Fruit fly (Drosophila melanogaster) whole organism, embryonic: ENCODE measurements around the gene CG34276.

Source experiments
- Abd-B ChIP-seq: fragments of 200-800 bp; sonication (Bioruptor generic); optimal IDR thresholded peaks from 2 replicates; lab custom pipeline; 2018; ENCODE audit warnings: missing biosample characterization, mild to moderate bottlenecking, missing genetic modification characterization, moderate library complexity
- Antp ChIP-seq: fragments of 200-800 bp; sonication (Bioruptor generic); optimal IDR thresholded peaks from 3 replicates; lab custom pipeline; 2016; ENCODE audit warnings: missing biosample characterization, missing genetic modification characterization
- Awh ChIP-seq: fragments of 200-800 bp; sonication (Bioruptor generic); IDR thresholded peaks from 2 replicates; pipeline ENCODE4, ENCODE4 v1.3.6; 2022; ENCODE audit warnings: missing biosample characterization, missing genetic modification characterization
- BEAF-32 ChIP-seq: fragments of 200-800 bp; sonication (Bioruptor generic); optimal IDR thresholded peaks from 3 replicates; lab custom pipeline; 2017; ENCODE audit warnings: missing biosample characterization, missing genetic modification characterization, mild to moderate bottlenecking, moderate library complexity, missing genetic modification reagents
- Blimp-1 ChIP-seq: fragments of 200-800 bp; sonication (Bioruptor generic); optimal IDR thresholded peaks from 3 replicates; lab custom pipeline; 2018; ENCODE audit warnings: missing biosample characterization, missing genetic modification characterization, mild to moderate bottlenecking, moderate library complexity, missing genetic modification reagents
- CG11696 ChIP-seq: fragments of 200-800 bp; sonication (Bioruptor generic); IDR thresholded peaks from 2 replicates; pipeline ENCODE4 v1.3.6; 2022; ENCODE audit warnings: missing biosample characterization, missing genetic modification characterization
- CG13775 ChIP-seq: fragments of 200-800 bp; sonication (Bioruptor generic); optimal IDR thresholded peaks from 3 replicates; lab custom pipeline; 2017; ENCODE audit warnings: missing biosample characterization, mild to moderate bottlenecking, missing genetic modification characterization
- CG14441 ChIP-seq: fragments of 200-800 bp; sonication (Bioruptor generic); IDR thresholded peaks from 2 replicates; pipeline ENCODE4 v1.3.6; 2022; ENCODE audit warnings: missing biosample characterization, missing genetic modification characterization
- CG15011 ChIP-seq: fragments of 200-800 bp; sonication (Bioruptor generic); optimal IDR thresholded peaks from 3 replicates; lab custom pipeline; 2018; ENCODE audit warnings: missing biosample characterization, mild to moderate bottlenecking, missing genetic modification characterization
- CG15073 ChIP-seq: fragments of 200-800 bp; sonication (Bioruptor generic); optimal IDR thresholded peaks from 2 replicates; lab custom pipeline; 2016; ENCODE audit warnings: missing biosample characterization, missing genetic modification characterization
- CG1529 ChIP-seq: fragments of 200-800 bp; sonication (Bioruptor generic); optimal IDR thresholded peaks from 3 replicates; lab custom pipeline; 2018; ENCODE audit warnings: missing biosample characterization, missing genetic modification characterization
- CG15514 ChIP-seq: fragments of 200-800 bp; sonication (Bioruptor generic); optimal IDR thresholded peaks from 3 replicates; lab custom pipeline; 2017; ENCODE audit warnings: missing biosample characterization, missing genetic modification characterization, mild to moderate bottlenecking, moderate library complexity, missing genetic modification reagents
- CG2120 ChIP-seq: fragments of 200-800 bp; sonication (Bioruptor generic); optimal IDR thresholded peaks from 3 replicates; lab custom pipeline; 2016; ENCODE audit warnings: missing biosample characterization, missing genetic modification characterization
- CG30431 ChIP-seq: fragments of 200-800 bp; sonication (Bioruptor generic); optimal IDR thresholded peaks from 2 replicates; lab custom pipeline; 2017; ENCODE audit warnings: missing biosample characterization, missing genetic modification characterization
- CG31441 ChIP-seq: fragments of 200-800 bp; sonication (Bioruptor generic); IDR thresholded peaks from 2 replicates; pipeline ENCODE4 v1.3.6; 2022; ENCODE audit warnings: missing biosample characterization, missing genetic modification characterization
- CG3281 ChIP-seq: fragments of 200-800 bp; sonication (Bioruptor generic); optimal IDR thresholded peaks from 3 replicates; lab custom pipeline; 2017; ENCODE audit warnings: missing biosample characterization, mild to moderate bottlenecking, missing genetic modification characterization
- CG3726 ChIP-seq: fragments of 200-800 bp; sonication (Bioruptor generic); IDR thresholded peaks from 3 replicates; pipeline ENCODE4, ENCODE4 v1.3.6; 2022; ENCODE audit warnings: missing biosample characterization, missing genetic modification characterization
- CG3995 ChIP-seq: fragments of 200-800 bp; sonication (Bioruptor generic); optimal IDR thresholded peaks from 3 replicates; lab custom pipeline; 2016; ENCODE audit warnings: missing biosample characterization, missing genetic modification characterization
- CG6175 ChIP-seq: fragments of 200-800 bp; sonication (Bioruptor generic); IDR thresholded peaks from 3 replicates; pipeline ENCODE4 v1.3.6; 2022; ENCODE audit warnings: missing biosample characterization, missing genetic modification characterization
- CG8388 ChIP-seq: fragments of 200-800 bp; sonication (Bioruptor generic); optimal IDR thresholded peaks from 2 replicates; lab custom pipeline; 2019; ENCODE audit warnings: missing biosample characterization, mild to moderate bottlenecking, missing genetic modification characterization, moderate library complexity
- CG9727 ChIP-seq: fragments of 200-800 bp; sonication (Bioruptor generic); optimal IDR thresholded peaks from 3 replicates; lab custom pipeline; 2017; ENCODE audit warnings: missing biosample characterization, mild to moderate bottlenecking, missing genetic modification characterization
- Dad ChIP-seq: fragments of 200-800 bp; sonication (Bioruptor generic); optimal IDR thresholded peaks from 3 replicates; lab custom pipeline; 2016; ENCODE audit warnings: missing biosample characterization, missing genetic modification characterization
- Gsc ChIP-seq: fragments of 200-800 bp; sonication (Bioruptor generic); IDR thresholded peaks from 2 replicates; pipeline ENCODE4 v1.3.6; 2022; ENCODE audit warnings: missing biosample characterization, missing genetic modification characterization
- Gug ChIP-seq: fragments of 200-800 bp; sonication (Bioruptor generic); IDR thresholded peaks from 4 replicates; pipeline ENCODE4 v1.3.6; 2022; ENCODE audit warnings: missing biosample characterization, missing genetic modification characterization
- HLH3B ChIP-seq: fragments of 200-800 bp; sonication (Bioruptor generic); IDR thresholded peaks from 2 replicates; pipeline ENCODE4 v1.3.6; 2022; ENCODE audit warnings: missing biosample characterization, missing genetic modification characterization
- NC2α ChIP-seq: fragments of 200-800 bp; sonication (Bioruptor generic); optimal IDR thresholded peaks from 2 replicates; lab custom pipeline; 2016; ENCODE audit warnings: missing biosample characterization, missing genetic modification characterization
- Oli ChIP-seq: fragments of 200-800 bp; sonication (Bioruptor generic); optimal IDR thresholded peaks from 2 replicates; lab custom pipeline; 2018; ENCODE audit warnings: missing biosample characterization, mild to moderate bottlenecking, missing genetic modification characterization, moderate library complexity
- Optix ChIP-seq: fragments of 200-800 bp; sonication (Bioruptor generic); IDR thresholded peaks from 3 replicates; pipeline ENCODE4 v1.3.6; 2022; ENCODE audit warnings: missing biosample characterization, missing genetic modification characterization
- Ptx1 ChIP-seq: fragments of 200-800 bp; sonication (Bioruptor generic); IDR thresholded peaks from 2 replicates; pipeline ENCODE4 v1.3.6; 2022; ENCODE audit warnings: missing biosample characterization, missing genetic modification characterization
- Trl ChIP-seq, 3 experiments: fragments of >200 bp in 2 of 3; fragments of 200-800 bp in 1 of 3; sonication (Bioruptor generic) in 1 of 3; optimal IDR thresholded peaks; 2 replicates in 1 of 3; 3 replicates in 2 of 3; lab custom pipeline; 2016 to 2017; ENCODE audit warnings: missing biosample characterization in 1 of 3, missing genetic modification characterization in 1 of 3
- Vsx1 ChIP-seq: fragments of 200-800 bp; sonication (Bioruptor generic); optimal IDR thresholded peaks from 2 replicates; lab custom pipeline; 2017; ENCODE audit warnings: missing biosample characterization, mild to moderate bottlenecking, missing genetic modification characterization, missing genetic modification reagents
- ab ChIP-seq: fragments of 200-800 bp; sonication (Bioruptor generic); optimal IDR thresholded peaks from 2 replicates; lab custom pipeline; 2016; ENCODE audit warnings: missing biosample characterization, missing genetic modification characterization
- ase ChIP-seq: fragments of 200-800 bp; sonication (Bioruptor generic); IDR thresholded peaks from 3 replicates; pipeline ENCODE4 v1.3.6; 2022; ENCODE audit warnings: missing biosample characterization, missing genetic modification characterization
- cas ChIP-seq: fragments of 200-800 bp; sonication (Bioruptor generic); IDR thresholded peaks from 2 replicates; pipeline ENCODE4 v1.3.6; 2022; ENCODE audit warnings: missing biosample characterization, missing genetic modification characterization
- ci ChIP-seq: fragments of 200-800 bp; sonication (Bioruptor generic); IDR thresholded peaks from 3 replicates; pipeline ENCODE4 v1.3.6; 2022; ENCODE audit warnings: missing biosample characterization, missing genetic modification characterization
- danr ChIP-seq: fragments of 200-800 bp; sonication (Bioruptor generic); IDR thresholded peaks from 2 replicates; pipeline ENCODE4 v1.3.6; 2022; ENCODE audit warnings: missing biosample characterization, missing genetic modification characterization
- dm ChIP-seq: fragments of 200-800 bp; sonication (Bioruptor generic); optimal IDR thresholded peaks from 3 replicates; lab custom pipeline; 2016; ENCODE audit warnings: missing biosample characterization, missing genetic modification characterization
- dmrt11E ChIP-seq: fragments of 200-800 bp; sonication (Bioruptor generic); optimal IDR thresholded peaks from 3 replicates; lab custom pipeline; 2018; ENCODE audit warnings: missing biosample characterization, mild to moderate bottlenecking, missing genetic modification characterization, moderate library complexity
- eve ChIP-seq, 2 experiments: fragments of >200 bp; optimal IDR thresholded peaks; 2 replicates each; lab custom pipeline; 2017; ENCODE audit warnings: missing biosample characterization in 2 of 2, missing genetic modification characterization in 2 of 2
- fd96Cb ChIP-seq: fragments of 200-800 bp; sonication (Bioruptor generic); optimal IDR thresholded peaks from 2 replicates; lab custom pipeline; 2018; ENCODE audit warnings: missing biosample characterization, mild to moderate bottlenecking, missing genetic modification characterization, moderate library complexity
- gcm2 ChIP-seq: fragments of 200-800 bp; sonication (Bioruptor generic); optimal IDR thresholded peaks from 2 replicates; lab custom pipeline; 2016; ENCODE audit warnings: missing biosample characterization, missing genetic modification characterization
- gem ChIP-seq: fragments of 200-800 bp; sonication (Bioruptor generic); optimal IDR thresholded peaks from 2 replicates; lab custom pipeline; 2019; ENCODE audit warnings: missing biosample characterization, mild to moderate bottlenecking, missing genetic modification characterization, moderate library complexity
- klu ChIP-seq: fragments of 200-800 bp; sonication (Bioruptor generic); IDR thresholded peaks from 2 replicates; pipeline ENCODE4 v1.3.6; 2022; ENCODE audit warnings: missing biosample characterization, missing genetic modification characterization
- lab ChIP-seq: fragments of 200-800 bp; sonication (Bioruptor generic); optimal IDR thresholded peaks from 3 replicates; lab custom pipeline; 2017; ENCODE audit warnings: missing biosample characterization, missing genetic modification characterization, mild to moderate bottlenecking, moderate library complexity, missing genetic modification reagents
- mirr ChIP-seq: fragments of 200-800 bp; sonication (Bioruptor generic); optimal IDR thresholded peaks from 3 replicates; lab custom pipeline; 2018; ENCODE audit warnings: missing biosample characterization, mild to moderate bottlenecking, missing genetic modification characterization
- rib ChIP-seq: fragments of 200-800 bp; sonication (Bioruptor generic); IDR thresholded peaks from 2 replicates; pipeline ENCODE4 v1.3.6; 2022; ENCODE audit warnings: missing biosample characterization, missing genetic modification characterization
- schlank ChIP-seq: fragments of 200-800 bp; sonication (Bioruptor generic); optimal IDR thresholded peaks from 2 replicates; lab custom pipeline; 2018; ENCODE audit warnings: missing biosample characterization, mild to moderate bottlenecking, missing genetic modification characterization
- sens ChIP-seq: fragments of 200-800 bp; sonication (Bioruptor generic); peaks from one replicate; lab custom pipeline; 2016; ENCODE audit warnings: missing biosample characterization, missing genetic modification characterization
- tup ChIP-seq: fragments of 200-800 bp; sonication (Bioruptor generic); optimal IDR thresholded peaks from 2 replicates; lab custom pipeline; 2016; ENCODE audit warnings: missing biosample characterization, mild to moderate bottlenecking, missing genetic modification characterization, moderate library complexity
- unpg ChIP-seq: fragments of 200-800 bp; sonication (Bioruptor generic); optimal IDR thresholded peaks from 3 replicates; lab custom pipeline; 2018; ENCODE audit warnings: missing biosample characterization, mild to moderate bottlenecking, missing genetic modification characterization, moderate library complexity
- wdn ChIP-seq: fragments of 200-800 bp; sonication (Bioruptor generic); IDR thresholded peaks from 2 replicates; pipeline ENCODE4 v1.3.6; 2022; ENCODE audit warnings: missing biosample characterization, missing genetic modification characterization
- zf30C ChIP-seq: fragments of 200-800 bp; sonication (Bioruptor generic); optimal IDR thresholded peaks from 3 replicates; lab custom pipeline; 2018; ENCODE audit warnings: missing biosample characterization, mild to moderate bottlenecking, missing genetic modification characterization

CG34276 gene

dm6 chr3R:15927172-15927571 lies 1.7 kb downstream of the CG34276 start (continued):
- no peak for TF ChIP-seq CG3726
- peak; percentile 8 for TF ChIP-seq CG8388
- no peak for TF ChIP-seq klu (GFP tag; lab: Robert Waterston, UW)
- no peak for TF ChIP-seq Awh (GFP tag; lab: Robert Waterston, UW)
- no peak for TF ChIP-seq CG13775 (GFP tag; lab: Kevin White, UChicago)
- TF ChIP-seq Blimp-1, result peak; percentile 43
- no peak for TF ChIP-seq gcm2 (GFP tag; lab: Kevin White, UChicago)
- peak; percentile 51 for TF ChIP-seq HLH3B (GFP tag; lab: Robert Waterston, UW)
- no peak for TF ChIP-seq CG3281 (GFP tag; lab: Kevin White, UChicago)
- TF ChIP-seq CG1529 (GFP tag; lab: Kevin White, UChicago), result no peak
- peak; percentile 38; the same call in 1 of the 2 replicates for TF ChIP-seq CG31441
- TF ChIP-seq lab (GFP tag; lab: Kevin White, UChicago), result peak; percentile 34
- no peak for TF ChIP-seq CG30431 (GFP tag; lab: Kevin White, UChicago)
- 0 out of 4 replicates have a peak, but pooled peaks have one; percentile 16 for TF ChIP-seq Gug (GFP tag; lab: Robert Waterston, UW)
- no peak; the same call in 1 of the 2 replicates for TF ChIP-seq Ptx1 (GFP tag; lab: Robert Waterston, UW)
- TF ChIP-seq CG9727 (GFP tag; lab: Kevin White, UChicago), result peak; percentile 15
- no peak for TF ChIP-seq zf30C (GFP tag; lab: Kevin White, UChicago)
- no peak for TF ChIP-seq ci (GFP tag; lab: Robert Waterston, UW)
- TF ChIP-seq CG2120 (GFP tag; lab: Kevin White, UChicago), result peak; percentile 6
- no peak for TF ChIP-seq cas
- TF ChIP-seq wdn, result no peak
- TF ChIP-seq CG15011 (GFP tag; lab: Kevin White, UChicago), result no peak
- TF ChIP-seq CG6175 (GFP tag; lab: Robert Waterston, UW), result no peak
- TF ChIP-seq ab (GFP tag; lab: Kevin White, UChicago), result no peak
- TF ChIP-seq danr (GFP tag; lab: Robert Waterston, UW), result no peak
- TF ChIP-seq CG15514 (GFP tag; lab: Kevin White, UChicago), result peak; percentile 9
- TF ChIP-seq eve (GFP tag; optimal IDR thresholded peaks at IDR 0.05; lab: Kevin White, UChicago), result no peak
- TF ChIP-seq BEAF-32, result no peak
- 0 out of 3 replicates have a peak, but pooled peaks have one; percentile 29 for TF ChIP-seq ase (GFP tag; lab: Robert Waterston, UW)
- TF ChIP-seq Gsc (GFP tag; lab: Robert Waterston, UW), result no peak
- no peak for TF ChIP-seq CG3995
- no peak for TF ChIP-seq fd96Cb (tag; lab: Kevin White, UChicago)
- TF ChIP-seq gem (tag; lab: Kevin White, UChicago), result peak; percentile 72
- no peak for TF ChIP-seq NC2α
- TF ChIP-seq CG14441 (GFP tag; lab: Robert Waterston, UW), result peak; percentile 70
- no peak for TF ChIP-seq tup (GFP tag; lab: Kevin White, UChicago)
- no peak for TF ChIP-seq dmrt11E (tag; lab: Kevin White, UChicago)
- no peak for TF ChIP-seq Vsx1 (GFP tag; lab: Kevin White, UChicago)
- no peak for TF ChIP-seq Optix
- TF ChIP-seq Dad (GFP tag; lab: Kevin White, UChicago), result no peak
- no peak for TF ChIP-seq rib
- TF ChIP-seq Antp, result no peak
- TF ChIP-seq schlank, result no peak
- TF ChIP-seq CG15073 (GFP tag; lab: Kevin White, UChicago), result no peak
- no peak for TF ChIP-seq CG11696 (GFP tag; lab: Robert Waterston, UW)
- TF ChIP-seq mirr (GFP tag; lab: Kevin White, UChicago), result no peak
- no peak for TF ChIP-seq dm
- TF ChIP-seq unpg, result peak; percentile 56
- peak; percentile 9 for TF ChIP-seq Abd-B (GFP tag; lab: Kevin White, UChicago)
- TF ChIP-seq Trl (optimal IDR thresholded peaks at IDR 0.05; lab: Kevin White, UChicago), result no peak
- TF ChIP-seq Trl (GFP tag; optimal IDR thresholded peaks at IDR 0.05; lab: Kevin White, UChicago), result no peak
- TF ChIP-seq Oli (tag; lab: Kevin White, UChicago), result peak; percentile 59
- peak; percentile 89 for TF ChIP-seq sens (GFP tag; lab: Kevin White, UChicago)
